Fruit fly (Drosophila melanogaster): ENCODE data around the gene Jig.

Jig gene

DNA sequence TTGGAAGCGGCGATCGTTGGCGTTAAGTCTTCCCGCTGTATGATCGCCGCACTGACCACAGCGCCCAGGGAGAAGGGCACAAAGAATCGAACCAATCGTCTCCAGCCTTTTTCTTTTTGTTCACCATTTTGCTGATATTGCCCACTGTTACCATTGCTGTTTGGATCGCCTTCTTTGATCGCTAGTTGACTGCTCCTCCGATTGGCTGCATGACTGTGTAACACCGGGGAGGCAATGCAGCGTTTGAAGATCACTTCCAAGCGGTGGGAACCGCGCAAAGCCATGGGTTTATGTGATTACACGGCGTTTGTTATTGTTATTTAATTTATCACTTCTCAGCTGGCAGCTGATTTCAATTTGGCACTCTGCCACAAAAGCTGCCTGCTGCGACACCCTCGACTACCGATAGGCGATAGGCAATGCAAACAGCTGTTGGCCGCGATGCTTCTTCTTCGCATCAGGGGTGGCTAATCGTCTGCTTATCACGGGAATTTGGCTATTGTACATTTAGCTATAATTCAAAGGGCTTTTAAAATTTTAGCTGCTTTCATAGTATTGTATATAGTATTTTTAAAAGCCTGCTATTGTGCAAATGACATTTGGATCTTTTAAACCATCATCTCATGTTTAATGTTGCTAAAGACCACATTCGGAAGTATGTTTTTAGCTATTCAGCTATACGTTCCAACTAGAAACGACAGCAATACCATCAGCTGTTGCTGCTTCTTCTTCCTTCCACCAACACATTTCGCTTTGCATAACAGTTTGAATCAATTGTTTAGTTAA lies 49.4 kb upstream of the Jig start, which contains the start of the genes HtrA2 and mRpL11 (continued):
- TF ChIP-seq CG13894 (tag; optimal IDR thresholded peaks at IDR 0.05) = no peak
- TF ChIP-seq Lpt (GFP tag; optimal IDR thresholded peaks at IDR 0.05) = no peak
- TF ChIP-seq CG18599 (GFP tag; optimal IDR thresholded peaks at IDR 0.05) = no peak
- no peak for TF ChIP-seq ap (GFP tag; IDR thresholded peaks at IDR 0.05)
- TF ChIP-seq CG15696 (tag; optimal IDR thresholded peaks at IDR 0.05) = peak; percentile 52
- TF ChIP-seq CG11398 (GFP tag; optimal IDR thresholded peaks at IDR 0.05) = no peak
- TF ChIP-seq sna (GFP tag; IDR thresholded peaks at IDR 0.05; ENCODE audit: partially characterized antibody) = no peak
- TF ChIP-seq chn (GFP tag; optimal IDR thresholded peaks at IDR 0.05) = peak; percentile 62
- no peak for TF ChIP-seq en (GFP tag; optimal IDR thresholded peaks at IDR 0.05)
- peak; percentile 44; the same call in 1 of the 3 replicates for TF ChIP-seq CG7963 (GFP tag; IDR thresholded peaks at IDR 0.05; ENCODE audit: partially characterized antibody)
- peak; percentile 51 for TF ChIP-seq her (GFP tag; optimal IDR thresholded peaks at IDR 0.05)
- no peak for TF ChIP-seq CG16779 (GFP tag; IDR thresholded peaks at IDR 0.05)
- TF ChIP-seq CG12299 (tag; optimal IDR thresholded peaks at IDR 0.05) = no peak
- no peak for TF ChIP-seq da (GFP tag; optimal IDR thresholded peaks at IDR 0.05)
- TF ChIP-seq chinmo (GFP tag; IDR thresholded peaks at IDR 0.05; ENCODE audit: partially characterized antibody) = no peak
- peak; percentile 59 for TF ChIP-seq Hmr (GFP tag; optimal IDR thresholded peaks at IDR 0.05)
- TF ChIP-seq CG15011 (GFP tag; optimal IDR thresholded peaks at IDR 0.05) = no peak
- TF ChIP-seq gem (tag; optimal IDR thresholded peaks at IDR 0.05) = peak; percentile 74
- TF ChIP-seq YL-1 (GFP tag; optimal IDR thresholded peaks at IDR 0.05) = peak; percentile 64
- peak; percentile 72 for TF ChIP-seq CG42726 (GFP tag; IDR thresholded peaks at IDR 0.05; ENCODE audit: partially characterized antibody)
- peak; percentile 56 for TF ChIP-seq tx (GFP tag; optimal IDR thresholded peaks at IDR 0.05)
- TF ChIP-seq CG10366 (GFP tag; IDR thresholded peaks at IDR 0.05) = peak; percentile 38; the same call in 1 of the 2 replicates
- TF ChIP-seq CG7372 (GFP tag; IDR thresholded peaks at IDR 0.05) = peak; percentile 51; the same call in 1 of the 2 replicates
- 0 out of 3 replicates have a peak, but pooled peaks have one; percentile 10 for TF ChIP-seq CG3726 (GFP tag; IDR thresholded peaks at IDR 0.05)
- no peak for TF ChIP-seq HHEX (GFP tag; optimal IDR thresholded peaks at IDR 0.05)
- TF ChIP-seq Nf-YA (GFP tag; IDR thresholded peaks at IDR 0.05) = no peak
- TF ChIP-seq CG1024 (GFP tag; IDR thresholded peaks at IDR 0.05) = no peak
- no peak for TF ChIP-seq Poxn (GFP tag; IDR thresholded peaks at IDR 0.05)
- peak; percentile 5 for TF ChIP-seq ERR (GFP tag; optimal IDR thresholded peaks at IDR 0.05)
- TF ChIP-seq Fer1 (GFP tag; optimal IDR thresholded peaks at IDR 0.05) = no peak
- peak; percentile 95 for TF ChIP-seq Ets65A (GFP tag)
- peak; percentile 71 for TF ChIP-seq gro (GFP tag; optimal IDR thresholded peaks at IDR 0.05)
- no peak for TF ChIP-seq trh (GFP tag; optimal IDR thresholded peaks at IDR 0.05)
- TF ChIP-seq mam (GFP tag; optimal IDR thresholded peaks at IDR 0.05) = peak; percentile 83
- no peak for TF ChIP-seq crol (GFP tag; IDR thresholded peaks at IDR 0.05)
- no peak for TF ChIP-seq Trl (optimal IDR thresholded peaks at IDR 0.05)
- TF ChIP-seq Trl (GFP tag; optimal IDR thresholded peaks at IDR 0.05) = peak; percentile 66
- peak; percentile 67 for TF ChIP-seq exex (tag; optimal IDR thresholded peaks at IDR 0.05)
- TF ChIP-seq Sox100B (GFP tag; optimal IDR thresholded peaks at IDR 0.05) = peak; percentile 42
- peak; percentile 73 for TF ChIP-seq twi (tag; optimal IDR thresholded peaks at IDR 0.05)
- TF ChIP-seq ranshi (GFP tag; IDR thresholded peaks at IDR 0.05) = no peak; the same call in 1 of the 2 replicates
- no peak for TF ChIP-seq CG31365 (tag; optimal IDR thresholded peaks at IDR 0.05)
- TF ChIP-seq abd-A (tag; optimal IDR thresholded peaks at IDR 0.05) = no peak
- TF ChIP-seq bigmax (GFP tag; optimal IDR thresholded peaks at IDR 0.05) = no peak
- TF ChIP-seq CG14710 (tag; optimal IDR thresholded peaks at IDR 0.05) = peak; percentile 74
- TF ChIP-seq CG4854 (GFP tag; optimal IDR thresholded peaks at IDR 0.05) = peak; percentile 42
- TF ChIP-seq CG11723 (GFP tag; optimal IDR thresholded peaks at IDR 0.05) = no peak
- TF ChIP-seq CG12219 (GFP tag; optimal IDR thresholded peaks at IDR 0.05) = no peak
- peak; percentile 84 for TF ChIP-seq sd (tag; optimal IDR thresholded peaks at IDR 0.05)
- TF ChIP-seq Dref (GFP tag; IDR thresholded peaks at IDR 0.05) = peak; percentile 93
